Fruit fly (Drosophila melanogaster) whole organism, embryonic: Measurements from ENCODE around the gene htk.

Experiments used
- Bgb ChIP-seq: fragments of 200-800 bp; sonication (Bioruptor generic); IDR thresholded peaks from 2 replicates; pipeline ENCODE4 v1.3.6; 2022; ENCODE audit warnings: missing biosample characterization, missing genetic modification characterization; ENCODE audit not compliant: partially characterized antibody
- CG12071 ChIP-seq: fragments of 200-800 bp; sonication (Bioruptor generic); optimal IDR thresholded peaks from 3 replicates; lab custom pipeline; 2018; ENCODE audit warnings: missing biosample characterization, mild to moderate bottlenecking, missing genetic modification characterization
- CG12236 ChIP-seq: fragments of 200-800 bp; sonication (Bioruptor generic); optimal IDR thresholded peaks from 2 replicates; lab custom pipeline; 2016; ENCODE audit warnings: missing biosample characterization, missing genetic modification characterization
- CG12769 ChIP-seq: fragments of 200-800 bp; sonication (Bioruptor generic); optimal IDR thresholded peaks from 2 replicates; lab custom pipeline; 2019; ENCODE audit warnings: missing biosample characterization, mild to moderate bottlenecking, missing genetic modification characterization, moderate library complexity
- CG14667 ChIP-seq: fragments of 200-800 bp; sonication (Bioruptor generic); IDR thresholded peaks from 2 replicates; pipeline ENCODE4 v1.3.6; 2022; ENCODE audit warnings: missing biosample characterization, missing genetic modification characterization
- CG15269 ChIP-seq: fragments of 200-800 bp; sonication (Bioruptor generic); optimal IDR thresholded peaks from 2 replicates; lab custom pipeline; 2018; ENCODE audit warnings: missing biosample characterization, mild to moderate bottlenecking, missing genetic modification characterization, moderate library complexity
- CG1832 ChIP-seq: fragments of 200-800 bp; sonication (Bioruptor generic); optimal IDR thresholded peaks from 2 replicates; lab custom pipeline; 2017; ENCODE audit warnings: missing biosample characterization, mild to moderate bottlenecking, missing genetic modification characterization, inconsistent platforms
- CG2712 ChIP-seq: fragments of 200-800 bp; optimal IDR thresholded peaks from 3 replicates; lab custom pipeline; 2019; ENCODE audit warnings: missing biosample characterization, mild to moderate bottlenecking, missing genetic modification characterization, moderate library complexity
- CG30020 ChIP-seq: fragments of 200-800 bp; optimal IDR thresholded peaks from 2 replicates; lab custom pipeline; 2019; ENCODE audit warnings: missing biosample characterization, mild to moderate bottlenecking, missing genetic modification characterization, moderate library complexity
- CG32532 ChIP-seq: fragments of 200-800 bp; sonication (Bioruptor generic); IDR thresholded peaks from 2 replicates; pipeline ENCODE4 v1.3.6; 2022; ENCODE audit warnings: missing biosample characterization, missing genetic modification characterization
- CG4820 ChIP-seq: fragments of 200-800 bp; sonication (Bioruptor generic); optimal IDR thresholded peaks from 3 replicates; lab custom pipeline; 2016; ENCODE audit warnings: missing biosample characterization, missing genetic modification characterization
- CG7357 ChIP-seq: fragments of 200-800 bp; sonication (Bioruptor generic); IDR thresholded peaks from 3 replicates; pipeline ENCODE4 v1.3.6; 2022; ENCODE audit warnings: missing biosample characterization, missing genetic modification characterization
- CG7987 ChIP-seq: fragments of 200-800 bp; sonication (Bioruptor generic); optimal IDR thresholded peaks from 2 replicates; lab custom pipeline; 2018; ENCODE audit warnings: missing biosample characterization, mild to moderate bottlenecking, missing genetic modification characterization, moderate library complexity
- CG8281 ChIP-seq: fragments of 200-800 bp; sonication (Bioruptor generic); optimal IDR thresholded peaks from 2 replicates; lab custom pipeline; 2018; ENCODE audit warnings: missing biosample characterization, mild to moderate bottlenecking, missing genetic modification characterization, moderate library complexity
- CG9727 ChIP-seq: fragments of 200-800 bp; sonication (Bioruptor generic); optimal IDR thresholded peaks from 3 replicates; lab custom pipeline; 2017; ENCODE audit warnings: missing biosample characterization, mild to moderate bottlenecking, missing genetic modification characterization
- CG9932 ChIP-seq: fragments of 200-800 bp; sonication (Bioruptor generic); IDR thresholded peaks from 2 replicates; pipeline ENCODE4 v1.3.6; 2022; ENCODE audit warnings: missing biosample characterization, missing genetic modification characterization
- Dref ChIP-seq: fragments of 200-800 bp; sonication (Bioruptor generic); IDR thresholded peaks from 2 replicates; pipeline ENCODE4 v1.3.6; 2022; ENCODE audit warnings: missing biosample characterization, missing genetic modification characterization
- H2.0 ChIP-seq: fragments of 200-800 bp; sonication (Bioruptor generic); IDR thresholded peaks from 2 replicates; pipeline ENCODE4 v1.3.6; 2022; ENCODE audit warnings: missing biosample characterization, missing genetic modification characterization
- HLH3B ChIP-seq: fragments of 200-800 bp; sonication (Bioruptor generic); IDR thresholded peaks from 2 replicates; pipeline ENCODE4 v1.3.6; 2022; ENCODE audit warnings: missing biosample characterization, missing genetic modification characterization
- HmgD ChIP-seq: fragments of 200-800 bp; sonication (Bioruptor generic); optimal IDR thresholded peaks from 3 replicates; lab custom pipeline; 2016; ENCODE audit warnings: missing biosample characterization, missing genetic modification characterization
- Lhr ChIP-seq: fragments of 200-800 bp; sonication (Bioruptor generic); optimal IDR thresholded peaks from 3 replicates; lab custom pipeline; 2017; ENCODE audit warnings: mild to moderate bottlenecking, missing biosample characterization, missing genetic modification reagents, missing genetic modification characterization
- MBD-R2 ChIP-seq: fragments of 200-800 bp; sonication (Bioruptor generic); IDR thresholded peaks from 2 replicates; pipeline ENCODE4 v1.3.6; 2022; ENCODE audit warnings: missing biosample characterization, missing genetic modification characterization
- MESR4 ChIP-seq: fragments of 200-800 bp; sonication (Bioruptor generic); optimal IDR thresholded peaks from 2 replicates; lab custom pipeline; 2018; ENCODE audit warnings: missing biosample characterization, mild to moderate bottlenecking, missing genetic modification characterization, moderate library complexity
- Mad ChIP-seq: fragments of 200-800 bp; sonication (Bioruptor generic); optimal IDR thresholded peaks from 2 replicates; lab custom pipeline; 2016; ENCODE audit warnings: missing biosample characterization, missing genetic modification characterization
- Med ChIP-seq: fragments of 200-800 bp; sonication (Bioruptor generic); peaks from one replicate; lab custom pipeline; 2016; ENCODE audit warnings: missing biosample characterization, missing genetic modification characterization, mild to moderate bottlenecking, inconsistent platforms, moderate library complexity
- Myb ChIP-seq: fragments of 200-800 bp; sonication (Bioruptor generic); optimal IDR thresholded peaks from 2 replicates; lab custom pipeline; 2016; ENCODE audit warnings: missing biosample characterization, missing genetic modification characterization
- NC2α ChIP-seq: fragments of 200-800 bp; sonication (Bioruptor generic); optimal IDR thresholded peaks from 2 replicates; lab custom pipeline; 2016; ENCODE audit warnings: missing biosample characterization, missing genetic modification characterization
- Rfx ChIP-seq: fragments of 200-800 bp; sonication (Bioruptor generic); IDR thresholded peaks from 2 replicates; pipeline ENCODE4 v1.3.6; 2022; ENCODE audit warnings: missing biosample characterization, missing genetic modification characterization
- Sox102F ChIP-seq: fragments of 200-800 bp; sonication (Bioruptor generic); optimal IDR thresholded peaks from 2 replicates; lab custom pipeline; 2018; ENCODE audit warnings: missing biosample characterization, mild to moderate bottlenecking, missing genetic modification characterization, moderate library complexity
- Stat92E ChIP-seq, 3 experiments: fragments of >200 bp in 2 of 3; fragments of 200-800 bp in 1 of 3; sonication (Bioruptor generic) in 1 of 3; optimal IDR thresholded peaks; 2 replicates each; lab custom pipeline; 2017 to 2019; ENCODE audit warnings: missing biosample characterization in 3 of 3, missing genetic modification characterization in 3 of 3, mild to moderate bottlenecking in 1 of 3, moderate library complexity in 1 of 3
- Xrp1 ChIP-seq: fragments of 200-800 bp; sonication (Bioruptor generic); IDR thresholded peaks from 2 replicates; pipeline ENCODE4 v1.3.6; 2022; ENCODE audit warnings: missing biosample characterization, missing genetic modification characterization
- ab ChIP-seq: fragments of 200-800 bp; sonication (Bioruptor generic); optimal IDR thresholded peaks from 2 replicates; lab custom pipeline; 2016; ENCODE audit warnings: missing biosample characterization, missing genetic modification characterization
- ap ChIP-seq: fragments of 200-800 bp; sonication (Bioruptor generic); IDR thresholded peaks from 2 replicates; pipeline ENCODE4 v1.3.6; 2022; ENCODE audit warnings: missing biosample characterization, missing genetic modification characterization
- cas ChIP-seq: fragments of 200-800 bp; sonication (Bioruptor generic); IDR thresholded peaks from 2 replicates; pipeline ENCODE4 v1.3.6; 2022; ENCODE audit warnings: missing biosample characterization, missing genetic modification characterization
- croc ChIP-seq: fragments of 200-800 bp; sonication (Bioruptor generic); conservative IDR thresholded peaks from 3 replicates; pipeline ENCODE4 v1.3.6; 2022; ENCODE audit warnings: missing biosample characterization, missing genetic modification characterization
- dm ChIP-seq: fragments of 200-800 bp; sonication (Bioruptor generic); optimal IDR thresholded peaks from 3 replicates; lab custom pipeline; 2016; ENCODE audit warnings: missing biosample characterization, missing genetic modification characterization
- dmrt99B ChIP-seq: fragments of 200-800 bp; sonication (Bioruptor generic); optimal IDR thresholded peaks from 2 replicates; lab custom pipeline; 2018; ENCODE audit warnings: missing biosample characterization, mild to moderate bottlenecking, missing genetic modification characterization, moderate library complexity
- gcm2 ChIP-seq: fragments of 200-800 bp; sonication (Bioruptor generic); optimal IDR thresholded peaks from 2 replicates; lab custom pipeline; 2016; ENCODE audit warnings: missing biosample characterization, missing genetic modification characterization
- hbn ChIP-seq: fragments of 200-800 bp; sonication (Bioruptor generic); IDR thresholded peaks from 2 replicates; pipeline ENCODE4 v1.3.6; 2022; ENCODE audit warnings: missing biosample characterization, missing genetic modification characterization; ENCODE audit not compliant: partially characterized antibody
- insv ChIP-seq, 2 experiments: fragments of 200-800 bp; sonication (Bioruptor generic); optimal IDR thresholded peaks; 3 replicates each; lab custom pipeline; 2016 to 2018; ENCODE audit warnings: missing biosample characterization in 2 of 2, missing genetic modification characterization in 2 of 2
- lab ChIP-seq: fragments of 200-800 bp; sonication (Bioruptor generic); optimal IDR thresholded peaks from 3 replicates; lab custom pipeline; 2017; ENCODE audit warnings: missing biosample characterization, missing genetic modification characterization, mild to moderate bottlenecking, moderate library complexity, missing genetic modification reagents
- lola ChIP-seq, 3 experiments: fragments of >200 bp in 2 of 3; fragments of 200-800 bp in 1 of 3; sonication (Bioruptor generic) in 1 of 3; optimal IDR thresholded peaks; 2 replicates each; lab custom pipeline; 2017 to 2019; ENCODE audit warnings: missing biosample characterization in 3 of 3, missing genetic modification characterization in 3 of 3, mild to moderate bottlenecking in 1 of 3, moderate library complexity in 1 of 3
- pan ChIP-seq, 4 experiments: fragments of >200 bp in 3 of 4; fragments of 200-800 bp in 1 of 4; sonication (Bioruptor generic) in 1 of 4; optimal IDR thresholded peaks in 3 of 4; IDR thresholded peaks in 1 of 4; 2 replicates each; pipeline versions ENCODE4 v1.3.6 to Lab custom; 2017 to 2022; ENCODE audit warnings: missing biosample characterization in 2 of 4, missing genetic modification characterization in 2 of 4, mixed read lengths in 1 of 4
- pb ChIP-seq: fragments of 200-800 bp; sonication (Bioruptor generic); optimal IDR thresholded peaks from 3 replicates; lab custom pipeline; 2016; ENCODE audit warnings: missing biosample characterization, missing genetic modification characterization
- prd ChIP-seq, 3 experiments: fragments of >200 bp in 2 of 3; fragments of 200-800 bp in 1 of 3; sonication (Bioruptor generic) in 1 of 3; optimal IDR thresholded peaks in 2 of 3; IDR thresholded peaks in 1 of 3; 2 replicates in 2 of 3; 3 replicates in 1 of 3; pipeline versions ENCODE4 v1.3.6 to Lab custom; 2017 to 2022; ENCODE audit warnings: missing biosample characterization in 1 of 3, missing genetic modification characterization in 1 of 3
- pzg ChIP-seq: fragments of 200-800 bp; sonication (Bioruptor generic); optimal IDR thresholded peaks from 3 replicates; lab custom pipeline; 2018; ENCODE audit warnings: missing biosample characterization, mild to moderate bottlenecking, missing genetic modification characterization, moderate library complexity
- shn ChIP-seq: fragments of 200-800 bp; sonication (Bioruptor generic); optimal IDR thresholded peaks from 3 replicates; lab custom pipeline; 2016; ENCODE audit warnings: missing biosample characterization, missing genetic modification characterization
- tin ChIP-seq: fragments of 200-800 bp; sonication (Bioruptor generic); optimal IDR thresholded peaks from 3 replicates; lab custom pipeline; 2016; ENCODE audit warnings: missing biosample characterization, missing genetic modification characterization
- toy ChIP-seq: fragments of 200-800 bp; sonication (Bioruptor generic); IDR thresholded peaks from 2 replicates; pipeline ENCODE4 v1.3.6; 2022; ENCODE audit warnings: missing biosample characterization, missing genetic modification characterization
- yki ChIP-seq: fragments of >200 bp; optimal IDR thresholded peaks from 3 replicates; lab custom pipeline; 2018
- zfh2 ChIP-seq: fragments of 200-800 bp; sonication (Bioruptor generic); optimal IDR thresholded peaks from 2 replicates; lab custom pipeline; 2016; ENCODE audit warnings: missing biosample characterization, missing genetic modification characterization

Gene htk

DNA sequence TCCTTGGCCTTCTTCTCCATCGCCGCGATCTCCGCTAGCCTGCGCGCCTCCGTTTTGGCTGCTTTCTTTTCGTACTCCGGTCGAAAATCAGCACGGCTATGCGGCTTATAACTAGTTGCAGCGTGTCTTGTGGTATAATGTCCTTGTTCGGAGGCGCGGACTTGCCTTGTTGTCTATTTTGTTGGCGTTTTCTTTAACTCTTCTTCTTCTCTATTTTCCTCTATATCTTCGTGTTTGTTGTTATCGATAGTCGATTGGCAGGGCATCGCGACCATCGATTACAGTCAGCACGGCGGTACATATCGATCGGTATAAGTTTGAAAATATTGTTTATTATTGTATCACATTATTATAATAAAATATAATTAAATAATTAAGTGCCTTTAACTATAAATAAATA is 50.0 kb downstream of the htk start, which contains the start of gene Flacc (continued):
- TF ChIP-seq CG7357 (GFP tag; lab: Robert Waterston, UW) (no peak), CG30020 (tag; lab: Kevin White, UChicago) (no peak), cas (GFP tag; lab: Robert Waterston, UW) (no peak), Lhr (GFP tag; lab: Kevin White, UChicago) (no peak), CG12236 (GFP tag; lab: Kevin White, UChicago) (no peak), CG32532 (no peak), Med (GFP tag; lab: Kevin White, UChicago) (no peak), CG4820 (no peak), Stat92E (GFP tag; optimal IDR thresholded peaks at IDR 0.05; lab: Kevin White, UChicago) (no peak), lola (GFP tag; optimal IDR thresholded peaks at IDR 0.05; lab: Kevin White, UChicago) (no peak), hbn (GFP tag; lab: Robert Waterston, UW) (peak; percentile 71), Dref (GFP tag; lab: Robert Waterston, UW) (peak; percentile 92), CG8281 (tag; lab: Kevin White, UChicago) (no peak), croc (GFP tag; lab: Robert Waterston, UW) (no peak), Myb (GFP tag; lab: Kevin White, UChicago) (peak; percentile 53), yki (lab: Kevin White, UChicago) (no peak), pan (optimal IDR thresholded peaks at IDR 0.05; lab: Kevin White, UChicago) (no peak), pan (GFP tag; optimal IDR thresholded peaks at IDR 0.05 in 1 of 2, IDR thresholded peaks at IDR 0.05 in 1 of 2) (no peak), insv (GFP tag; optimal IDR thresholded peaks at IDR 0.05; lab: Kevin White, UChicago) (no peak), NC2α (GFP tag; lab: Kevin White, UChicago) (no peak), prd (optimal IDR thresholded peaks at IDR 0.05; lab: Kevin White, UChicago) (no peak), prd (GFP tag; IDR thresholded peaks at IDR 0.05; lab: Robert Waterston, UW) (no peak), Mad (GFP tag; lab: Kevin White, UChicago) (no peak), Sox102F (GFP tag; lab: Kevin White, UChicago) (no peak), ab (no peak), ap (no peak), CG2712 (tag; lab: Kevin White, UChicago) (peak; percentile 33), Xrp1 (no peak), HmgD (GFP tag; lab: Kevin White, UChicago) (no peak), Rfx (GFP tag; lab: Robert Waterston, UW) (no peak), CG1832 (no peak), CG15269 (tag; lab: Kevin White, UChicago) (no peak), Bgb (GFP tag; lab: Robert Waterston, UW) (peak; percentile 91), CG12769 (tag; lab: Kevin White, UChicago) (no peak), toy (GFP tag; lab: Robert Waterston, UW) (no peak), CG9727 (no peak), dm (GFP tag; lab: Kevin White, UChicago) (no peak), MBD-R2 (GFP tag; lab: Robert Waterston, UW) (peak; percentile 62), CG12071 (GFP tag; lab: Kevin White, UChicago) (no peak), pzg (peak; percentile 52), shn (GFP tag; lab: Kevin White, UChicago) (no peak), H2.0 (GFP tag; lab: Robert Waterston, UW) (no peak), zfh2 (GFP tag; lab: Kevin White, UChicago) (no peak), pb (GFP tag; lab: Kevin White, UChicago) (no peak), MESR4 (GFP tag; lab: Kevin White, UChicago) (peak; percentile 79), tin (GFP tag; lab: Kevin White, UChicago) (no peak), gcm2 (GFP tag; lab: Kevin White, UChicago) (no peak), HLH3B (GFP tag; lab: Robert Waterston, UW) (no peak), dmrt99B (tag; lab: Kevin White, UChicago) (no peak), lab (GFP tag; lab: Kevin White, UChicago) (no peak), CG14667 (GFP tag; lab: Robert Waterston, UW) (no peak), CG9932 (GFP tag; lab: Robert Waterston, UW) (no peak), CG7987 (GFP tag; lab: Kevin White, UChicago) (no peak)
